Fruit fly (Drosophila melanogaster) whole organism, embryonic: ENCODE data around the gene CG1440.

Source experiments
- Ada2b ChIP-seq: fragments of 200-800 bp; sonication (Bioruptor generic); IDR thresholded peaks from 2 replicates; pipeline ENCODE4 v1.3.6; 2022; ENCODE audit warnings: missing biosample characterization, missing genetic modification characterization
- Atf6 ChIP-seq: fragments of 200-800 bp; sonication (Bioruptor generic); IDR thresholded peaks from 2 replicates; pipeline ENCODE4 v1.3.6; 2022; ENCODE audit warnings: missing biosample characterization, missing genetic modification characterization
- C15 ChIP-seq: fragments of 200-800 bp; sonication (Bioruptor generic); IDR thresholded peaks from 3 replicates; pipeline ENCODE4 v1.3.6; 2022; ENCODE audit warnings: missing biosample characterization, missing genetic modification characterization
- CG10565 ChIP-seq: fragments of 200-800 bp; sonication (Bioruptor generic); optimal IDR thresholded peaks from 3 replicates; lab custom pipeline; 2016; ENCODE audit warnings: missing biosample characterization, mild to moderate bottlenecking, missing genetic modification characterization
- CG11085 ChIP-seq: fragments of 200-800 bp; sonication (Bioruptor generic); IDR thresholded peaks from 2 replicates; pipeline ENCODE4 v1.3.6; 2022; ENCODE audit warnings: missing biosample characterization, missing genetic modification characterization
- CG11398 ChIP-seq: fragments of 200-800 bp; sonication (Bioruptor generic); optimal IDR thresholded peaks from 2 replicates; lab custom pipeline; 2016; ENCODE audit warnings: missing biosample characterization, missing genetic modification characterization
- CG12659 ChIP-seq: fragments of 200-800 bp; sonication (Bioruptor generic); optimal IDR thresholded peaks from 3 replicates; lab custom pipeline; 2017; ENCODE audit warnings: mild to moderate bottlenecking, missing biosample characterization, missing genetic modification reagents, missing genetic modification characterization
- CG13287 ChIP-seq: fragments of 200-800 bp; sonication (Bioruptor generic); IDR thresholded peaks from 2 replicates; pipeline ENCODE4 v1.3.6; 2022; ENCODE audit warnings: missing biosample characterization, missing genetic modification characterization; ENCODE audit not compliant: partially characterized antibody
- CG14965 ChIP-seq: fragments of 200-800 bp; sonication (Bioruptor generic); optimal IDR thresholded peaks from 2 replicates; lab custom pipeline; 2016; ENCODE audit warnings: missing biosample characterization, missing genetic modification characterization, borderline replicate concordance
- CG1792 ChIP-seq: fragments of 200-800 bp; sonication (Bioruptor generic); optimal IDR thresholded peaks from 2 replicates; lab custom pipeline; 2016; ENCODE audit warnings: missing biosample characterization, missing genetic modification characterization
- CG2129 ChIP-seq: fragments of 200-800 bp; sonication (Bioruptor generic); IDR thresholded peaks from 2 replicates; pipeline ENCODE4 v1.3.6; 2022; ENCODE audit warnings: missing biosample characterization, missing genetic modification characterization; ENCODE audit not compliant: partially characterized antibody
- CG2199 ChIP-seq: fragments of 200-800 bp; sonication (Bioruptor generic); IDR thresholded peaks from 3 replicates; pipeline ENCODE4 v1.3.6; 2022; ENCODE audit warnings: missing biosample characterization, missing genetic modification characterization
- CG3065 ChIP-seq: fragments of 200-800 bp; sonication (Bioruptor generic); optimal IDR thresholded peaks from 2 replicates; lab custom pipeline; 2016; ENCODE audit warnings: missing biosample characterization, missing genetic modification characterization
- CG31365 ChIP-seq: fragments of 200-800 bp; sonication (Bioruptor generic); optimal IDR thresholded peaks from 2 replicates; lab custom pipeline; 2018; ENCODE audit warnings: missing biosample characterization, mild to moderate bottlenecking, missing genetic modification characterization
- CG31441 ChIP-seq: fragments of 200-800 bp; sonication (Bioruptor generic); IDR thresholded peaks from 2 replicates; pipeline ENCODE4 v1.3.6; 2022; ENCODE audit warnings: missing biosample characterization, missing genetic modification characterization
- CG34224 ChIP-seq: fragments of 200-800 bp; sonication (Bioruptor generic); IDR thresholded peaks from 3 replicates; pipeline ENCODE4 v1.3.6; 2022; ENCODE audit warnings: missing biosample characterization, missing genetic modification characterization; ENCODE audit not compliant: partially characterized antibody
- CG3838 ChIP-seq: fragments of 200-800 bp; sonication (Bioruptor generic); optimal IDR thresholded peaks from 3 replicates; lab custom pipeline; 2016; ENCODE audit warnings: missing biosample characterization, missing genetic modification characterization
- CG3995 ChIP-seq: fragments of 200-800 bp; sonication (Bioruptor generic); optimal IDR thresholded peaks from 3 replicates; lab custom pipeline; 2016; ENCODE audit warnings: missing biosample characterization, missing genetic modification characterization
- CG6765 ChIP-seq: fragments of 200-800 bp; sonication (Bioruptor generic); optimal IDR thresholded peaks from 3 replicates; lab custom pipeline; 2017; ENCODE audit warnings: missing biosample characterization, mild to moderate bottlenecking, missing genetic modification characterization
- CG6813 ChIP-seq: fragments of 200-800 bp; sonication (Bioruptor generic); optimal IDR thresholded peaks from 2 replicates; lab custom pipeline; 2017; ENCODE audit warnings: missing biosample characterization, missing genetic modification characterization, mild to moderate bottlenecking, moderate library complexity, missing genetic modification reagents
- CG7786 ChIP-seq: fragments of 200-800 bp; sonication (Bioruptor generic); optimal IDR thresholded peaks from 2 replicates; lab custom pipeline; 2016; ENCODE audit warnings: missing biosample characterization, missing genetic modification characterization
- CG7987 ChIP-seq: fragments of 200-800 bp; sonication (Bioruptor generic); optimal IDR thresholded peaks from 2 replicates; lab custom pipeline; 2018; ENCODE audit warnings: missing biosample characterization, mild to moderate bottlenecking, missing genetic modification characterization, moderate library complexity
- CG8089 ChIP-seq: fragments of 200-800 bp; sonication (Bioruptor generic); optimal IDR thresholded peaks from 3 replicates; lab custom pipeline; 2016; ENCODE audit warnings: missing biosample characterization, missing genetic modification characterization
- D19A ChIP-seq: fragments of 200-800 bp; optimal IDR thresholded peaks from 3 replicates; lab custom pipeline; 2019; ENCODE audit warnings: missing biosample characterization, mild to moderate bottlenecking, missing genetic modification characterization, moderate library complexity
- Drgx ChIP-seq: fragments of 200-800 bp; sonication (Bioruptor generic); IDR thresholded peaks from 2 replicates; pipeline ENCODE4 v1.3.6; 2022; ENCODE audit warnings: missing biosample characterization, missing genetic modification characterization
- Eip74EF ChIP-seq, 2 experiments: fragments of 200-800 bp in 1 of 2; fragments of >200 bp in 1 of 2; sonication (Bioruptor generic) in 1 of 2; optimal IDR thresholded peaks; 2 replicates each; lab custom pipeline; 2017 to 2019; ENCODE audit warnings: missing biosample characterization in 2 of 2, missing genetic modification characterization in 2 of 2, mild to moderate bottlenecking in 1 of 2, moderate library complexity in 1 of 2
- Lim3 ChIP-seq: fragments of 200-800 bp; sonication (Bioruptor generic); IDR thresholded peaks from 2 replicates; pipeline ENCODE4 v1.3.6; 2022; ENCODE audit warnings: missing biosample characterization, missing genetic modification characterization
- Nf-YC ChIP-seq: fragments of 200-800 bp; optimal IDR thresholded peaks from 3 replicates; lab custom pipeline; 2019; ENCODE audit warnings: missing biosample characterization, mild to moderate bottlenecking, missing genetic modification characterization, moderate library complexity
- Optix ChIP-seq: fragments of 200-800 bp; sonication (Bioruptor generic); IDR thresholded peaks from 3 replicates; pipeline ENCODE4 v1.3.6; 2022; ENCODE audit warnings: missing biosample characterization, missing genetic modification characterization
- Ssrp ChIP-seq: fragments of 200-800 bp; sonication (Bioruptor generic); optimal IDR thresholded peaks from 2 replicates; lab custom pipeline; 2018; ENCODE audit warnings: missing biosample characterization, mild to moderate bottlenecking, missing genetic modification characterization, moderate library complexity
- abd-A ChIP-seq: fragments of 200-800 bp; sonication (Bioruptor generic); optimal IDR thresholded peaks from 3 replicates; lab custom pipeline; 2019; ENCODE audit warnings: missing biosample characterization, mild to moderate bottlenecking, missing genetic modification characterization, moderate library complexity
- amos ChIP-seq: fragments of 200-800 bp; sonication (Bioruptor generic); IDR thresholded peaks from 2 replicates; pipeline ENCODE4 v1.3.6; 2022; ENCODE audit warnings: missing biosample characterization, missing genetic modification characterization; ENCODE audit not compliant: partially characterized antibody
- btn ChIP-seq: fragments of 200-800 bp; sonication (Bioruptor generic); optimal IDR thresholded peaks from 2 replicates; lab custom pipeline; 2016; ENCODE audit warnings: missing biosample characterization, missing genetic modification characterization
- cas ChIP-seq: fragments of 200-800 bp; sonication (Bioruptor generic); IDR thresholded peaks from 2 replicates; pipeline ENCODE4 v1.3.6; 2022; ENCODE audit warnings: missing biosample characterization, missing genetic modification characterization
- ci ChIP-seq: fragments of 200-800 bp; sonication (Bioruptor generic); IDR thresholded peaks from 3 replicates; pipeline ENCODE4 v1.3.6; 2022; ENCODE audit warnings: missing biosample characterization, missing genetic modification characterization
- crol ChIP-seq: fragments of 200-800 bp; sonication (Bioruptor generic); IDR thresholded peaks from 2 replicates; pipeline ENCODE4 v1.3.6; 2022; ENCODE audit warnings: missing biosample characterization, missing genetic modification characterization
- dysf ChIP-seq: fragments of 200-800 bp; sonication (Bioruptor generic); IDR thresholded peaks from 3 replicates; pipeline ENCODE4 v1.3.6; 2022; ENCODE audit warnings: missing biosample characterization, missing genetic modification characterization
- gem ChIP-seq: fragments of 200-800 bp; sonication (Bioruptor generic); optimal IDR thresholded peaks from 2 replicates; lab custom pipeline; 2019; ENCODE audit warnings: missing biosample characterization, mild to moderate bottlenecking, missing genetic modification characterization, moderate library complexity
- gsb ChIP-seq: fragments of 200-800 bp; sonication (Bioruptor generic); IDR thresholded peaks from 2 replicates; pipeline ENCODE4 v1.3.6; 2022; ENCODE audit warnings: missing biosample characterization, missing genetic modification characterization
- ind ChIP-seq: fragments of 200-800 bp; sonication (Bioruptor generic); optimal IDR thresholded peaks from 3 replicates; lab custom pipeline; 2016; ENCODE audit warnings: missing biosample characterization, missing genetic modification characterization
- kni ChIP-seq: fragments of 200-800 bp; sonication (Bioruptor generic); optimal IDR thresholded peaks from 3 replicates; lab custom pipeline; 2017; ENCODE audit warnings: mild to moderate bottlenecking, missing biosample characterization, missing genetic modification reagents, missing genetic modification characterization
- lbe ChIP-seq: fragments of 200-800 bp; sonication (Bioruptor generic); optimal IDR thresholded peaks from 2 replicates; lab custom pipeline; 2016; ENCODE audit warnings: missing biosample characterization, mild to moderate bottlenecking, missing genetic modification characterization
- nom ChIP-seq: fragments of 200-800 bp; sonication (Bioruptor generic); optimal IDR thresholded peaks from 2 replicates; lab custom pipeline; 2017; ENCODE audit warnings: missing biosample characterization, missing genetic modification characterization, mild to moderate bottlenecking, moderate library complexity, missing genetic modification reagents
- pan ChIP-seq, 4 experiments: fragments of >200 bp in 3 of 4; fragments of 200-800 bp in 1 of 4; sonication (Bioruptor generic) in 1 of 4; optimal IDR thresholded peaks in 3 of 4; IDR thresholded peaks in 1 of 4; 2 replicates each; pipeline versions ENCODE4 v1.3.6 to Lab custom; 2017 to 2022; ENCODE audit warnings: missing biosample characterization in 2 of 4, missing genetic modification characterization in 2 of 4, mixed read lengths in 1 of 4
- prd ChIP-seq, 3 experiments: fragments of >200 bp in 2 of 3; fragments of 200-800 bp in 1 of 3; sonication (Bioruptor generic) in 1 of 3; optimal IDR thresholded peaks in 2 of 3; IDR thresholded peaks in 1 of 3; 2 replicates in 2 of 3; 3 replicates in 1 of 3; pipeline versions ENCODE4 v1.3.6 to Lab custom; 2017 to 2022; ENCODE audit warnings: missing biosample characterization in 1 of 3, missing genetic modification characterization in 1 of 3
- pum ChIP-seq: fragments of 200-800 bp; sonication (Bioruptor generic); optimal IDR thresholded peaks from 2 replicates; lab custom pipeline; 2016; ENCODE audit warnings: missing biosample characterization, missing genetic modification characterization
- row ChIP-seq: fragments of 200-800 bp; sonication (Bioruptor generic); IDR thresholded peaks from 3 replicates; pipeline ENCODE4 v1.3.6; 2022; ENCODE audit warnings: missing biosample characterization, missing genetic modification characterization
- sisA ChIP-seq: fragments of 200-800 bp; sonication (Bioruptor generic); IDR thresholded peaks from 2 replicates; pipeline ENCODE4 v1.3.6; 2022; ENCODE audit warnings: missing biosample characterization, missing genetic modification characterization
- slbo ChIP-seq: fragments of 200-800 bp; sonication (Bioruptor generic); IDR thresholded peaks from 2 replicates; pipeline ENCODE4 v1.3.6; 2022; ENCODE audit warnings: missing biosample characterization, missing genetic modification characterization
- z ChIP-seq: fragments of 200-800 bp; sonication (Bioruptor generic); IDR thresholded peaks from 3 replicates; pipeline ENCODE4 v1.3.6; 2022; ENCODE audit warnings: missing biosample characterization, missing genetic modification characterization

Gene CG1440

dm6 chrX:8436656-8437284 is at the start of gene CG1440 (continued):
- TF ChIP-seq abd-A (no peak), CG14965 (GFP tag; lab: Kevin White, UChicago) (no peak), Optix (GFP tag; lab: Robert Waterston, UW) (no peak), btn (GFP tag; lab: Kevin White, UChicago) (no peak), Lim3 (GFP tag; lab: Robert Waterston, UW) (no peak), CG11398 (GFP tag; lab: Kevin White, UChicago) (no peak), gsb (no peak), ind (GFP tag; lab: Kevin White, UChicago) (no peak), Nf-YC (tag; lab: Kevin White, UChicago) (no peak), CG2129 (no peak), CG1792 (GFP tag; lab: Kevin White, UChicago) (no peak), ci (no peak), CG6765 (GFP tag; lab: Kevin White, UChicago) (peak; percentile 48), CG12659 (peak; percentile 77), pum (GFP tag; lab: Kevin White, UChicago) (no peak), Ada2b (GFP tag; lab: Robert Waterston, UW) (no peak), CG34224 (no peak), CG31365 (tag; lab: Kevin White, UChicago) (no peak), CG31441 (GFP tag; lab: Robert Waterston, UW) (no peak), CG11085 (no peak), amos (GFP tag; lab: Robert Waterston, UW) (no peak; the same call in 1 of the 2 replicates), dysf (no peak), crol (no peak), CG3995 (GFP tag; lab: Kevin White, UChicago) (no peak), row (GFP tag; lab: Robert Waterston, UW) (peak; percentile 44; the same call in 2 of the 3 replicates), Eip74EF (GFP tag; optimal IDR thresholded peaks at IDR 0.05; lab: Kevin White, UChicago) (no peak), kni (GFP tag; lab: Kevin White, UChicago) (no peak), Drgx (GFP tag; lab: Robert Waterston, UW) (no peak), D19A (no peak), C15 (GFP tag; lab: Robert Waterston, UW) (no peak), CG3838 (GFP tag; lab: Kevin White, UChicago) (no peak), sisA (GFP tag; lab: Robert Waterston, UW) (no peak), CG3065 (GFP tag; lab: Kevin White, UChicago) (no peak), CG13287 (GFP tag; lab: Robert Waterston, UW) (no peak; the same call in 1 of the 2 replicates), CG6813 (GFP tag; lab: Kevin White, UChicago) (peak; percentile 21), cas (GFP tag; lab: Robert Waterston, UW) (no peak), CG7786 (GFP tag; lab: Kevin White, UChicago) (peak; percentile 11), z (GFP tag; lab: Robert Waterston, UW) (no peak), CG8089 (GFP tag; lab: Kevin White, UChicago) (no peak), prd (optimal IDR thresholded peaks at IDR 0.05; lab: Kevin White, UChicago) (no peak), prd (GFP tag; IDR thresholded peaks at IDR 0.05; lab: Robert Waterston, UW) (0 out of 3 replicates have a peak, but pooled peaks have one; percentile 29)

dm6 chrX:8396611-8397010 is 40.2 kb upstream of the CG1440 start:
- TF ChIP-seq Atf6 (GFP tag; lab: Robert Waterston, UW) (no peak), CG7987 (GFP tag; lab: Kevin White, UChicago) (no peak), pan (optimal IDR thresholded peaks at IDR 0.05; lab: Kevin White, UChicago) (no peak), pan (GFP tag; optimal IDR thresholded peaks at IDR 0.05 in 1 of 2, IDR thresholded peaks at IDR 0.05 in 1 of 2) (peak in 1 of 2 experiments; percentile 23), row (GFP tag; lab: Robert Waterston, UW) (0 out of 3 replicates have a peak, but pooled peaks have one; percentile 13), slbo (GFP tag; lab: Robert Waterston, UW) (0 out of 2 replicates have a peak, but pooled peaks have one; percentile 24), nom (GFP tag; lab: Kevin White, UChicago) (no peak), gem (tag; lab: Kevin White, UChicago) (no peak), CG10565 (GFP tag; lab: Kevin White, UChicago) (no peak), CG2199 (GFP tag; lab: Robert Waterston, UW) (no peak), lbe (GFP tag; lab: Kevin White, UChicago) (no peak), Ssrp (tag; lab: Kevin White, UChicago) (no peak), sisA (GFP tag; lab: Robert Waterston, UW) (peak; percentile 36; the same call in 1 of the 2 replicates)
